Worm (Caenorhabditis elegans) whole organism, midembryonic: Measurements from ENCODE around the gene Y51H7BR.7.

Experiments
- cog-1 ChIP-seq: sonication (generic microtip); optimal IDR thresholded peaks from 2 replicates; lab custom pipeline; 2016; ENCODE audit warnings: missing genetic modification characterization, missing compliant biosample characterization
- flt-1 ChIP-seq: fragments of 200-800 bp; sonication (Bioruptor generic); IDR thresholded peaks from 2 replicates; pipeline ENCODE4 v1.3.6; 2022; ENCODE audit warnings: missing genetic modification characterization, missing compliant biosample characterization
- klf-2 ChIP-seq: fragments of 200-800 bp; sonication (Bioruptor generic); conservative IDR thresholded peaks from 2 replicates; pipeline ENCODE4 v1.3.6; 2022; ENCODE audit warnings: missing genetic modification reagents, missing genetic modification characterization, missing compliant biosample characterization
- med-1 ChIP-seq: sonication (generic microtip); optimal IDR thresholded peaks from 2 replicates; lab custom pipeline; 2017; ENCODE audit warnings: missing genetic modification characterization, mild to moderate bottlenecking, missing compliant biosample characterization, antibody characterized with exemption, missing genetic modification reagents; ENCODE audit not compliant: insufficient read depth
- tab-1 ChIP-seq: fragments of 200-800 bp; sonication (Bioruptor generic); IDR thresholded peaks from 2 replicates; pipeline ENCODE4 v1.3.6; 2022; ENCODE audit warnings: missing genetic modification characterization, missing compliant biosample characterization
- ztf-23 ChIP-seq: fragments of 200-800 bp; sonication (Bioruptor generic); IDR thresholded peaks from 2 replicates; pipeline ENCODE4 v1.3.6; 2022; ENCODE audit warnings: missing genetic modification reagents, missing genetic modification characterization, missing compliant biosample characterization
- ztf-29 ChIP-seq: fragments of 200-800 bp; sonication (Bioruptor generic); IDR thresholded peaks from 2 replicates; pipeline ENCODE4 v1.3.6; 2022; ENCODE audit warnings: missing genetic modification reagents, missing genetic modification characterization, missing compliant biosample characterization

- TF ChIP-seq ztf-29 (GFP tag; lab: Robert Waterston, UW) (no peak), flt-1 (no peak), med-1 (no peak), tab-1 (GFP tag; lab: Robert Waterston, UW) (no peak), klf-2 (GFP tag; lab: Robert Waterston, UW) (no peak), ztf-23 (GFP tag; lab: Robert Waterston, UW) (no peak), cog-1 (tag; lab: Kevin White, UChicago) (no peak)
Observed at ce11 chrII:1517354-1517753, 8.0 kb downstream of the Y51H7BR.7 start, which contains the start of gene math-45.
